Worm (Caenorhabditis elegans) whole organism, dauer: ENCODE data around the gene C31H2.4.

Experiments
- unc-62 ChIP-seq: sonication (generic microtip); optimal IDR thresholded peaks from 2 replicates; lab custom pipeline; 2017; ENCODE audit warnings: missing biosample characterization, missing genetic modification reagents, missing genetic modification characterization

C31H2.4 gene

ce11 chrX:5159645-5160044 is at the start of gene C31H2.4:
Gene C31H2.4 (minus strand): TSS chrX:5159663.
- no peak for TF ChIP-seq unc-62 (GFP tag; lab: Kevin White, UChicago)

ce11 chrX:5208831-5209230 is 49.4 kb upstream of the C31H2.4 start:
- no peak for TF ChIP-seq unc-62 (GFP tag; lab: Kevin White, UChicago)

ce11 chrX:5208326-5208725 is 48.9 kb upstream of the C31H2.4 start:
- TF ChIP-seq unc-62 (GFP tag; lab: Kevin White, UChicago) = no peak

- TF ChIP-seq unc-62 (GFP tag; lab: Kevin White, UChicago) = no peak
Observed at ce11 chrX:5207819-5208218, 48.4 kb upstream of the C31H2.4 start.

DNA sequence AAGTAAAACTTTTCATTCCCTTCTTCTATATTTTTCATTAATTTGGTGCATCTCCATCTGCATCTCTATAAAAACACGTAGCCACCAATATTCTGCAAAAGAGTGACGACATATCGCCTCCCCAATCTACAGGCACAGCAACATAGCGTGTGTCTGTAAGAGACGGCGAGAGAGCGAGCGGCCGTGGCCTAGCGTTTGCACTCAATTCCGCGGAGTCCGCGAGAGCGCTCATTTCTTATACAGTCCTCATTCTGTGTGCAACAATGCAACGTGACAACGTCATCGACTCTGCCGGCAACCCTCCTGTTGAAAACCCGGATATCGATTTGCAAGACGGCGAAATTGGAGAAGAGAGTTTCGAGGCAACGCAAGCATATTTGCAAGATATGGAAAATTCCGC is 46.1 kb upstream of the C31H2.4 start, which contains the start of gene H28G03.2:
Gene H28G03.2, plus strand, starts transcription at position 200 of the 400 bp plus-strand sequence.
- TF ChIP-seq unc-62 (GFP tag; lab: Kevin White, UChicago) = no peak

DNA sequence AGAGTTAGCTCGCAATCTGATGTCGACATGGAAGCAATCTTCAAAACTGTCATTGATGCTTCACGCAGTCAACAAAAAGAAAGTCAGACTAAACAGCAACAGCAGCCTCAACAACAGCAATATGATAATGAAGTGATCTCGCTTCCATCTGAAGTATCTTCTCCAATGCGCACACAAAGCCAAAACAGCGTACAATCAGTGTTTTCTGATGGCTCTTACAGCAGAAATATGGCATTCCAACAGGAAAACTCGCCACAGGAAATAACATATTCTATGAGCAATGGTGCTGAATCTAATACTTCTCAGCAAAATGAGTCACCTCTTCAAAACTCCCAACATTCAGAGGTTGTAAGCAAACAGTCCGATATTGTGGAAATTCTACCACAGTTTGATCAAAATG is 43.5 kb upstream of the C31H2.4 start:
- no peak for TF ChIP-seq unc-62 (GFP tag; lab: Kevin White, UChicago)

DNA sequence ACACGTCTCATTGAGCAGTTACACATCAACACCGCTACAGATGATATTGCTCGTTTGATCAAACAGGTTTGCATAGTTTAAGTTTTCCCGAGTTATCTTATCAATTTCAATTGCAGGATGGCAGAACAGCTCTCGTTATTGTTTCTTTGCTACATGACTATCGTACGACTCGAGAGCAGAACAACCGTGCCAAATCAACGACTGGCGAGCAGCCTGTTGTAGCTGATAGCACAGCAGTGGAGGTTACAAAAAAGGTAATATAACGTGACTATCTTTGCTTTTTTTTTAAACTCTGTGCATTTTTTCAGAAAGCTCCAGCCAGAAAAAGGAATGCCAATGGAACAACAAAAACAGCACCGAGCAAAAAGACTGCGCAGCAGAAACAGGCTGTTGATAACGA is 42.9 kb upstream of the C31H2.4 start:
- TF ChIP-seq unc-62 (GFP tag; lab: Kevin White, UChicago) = no peak

DNA sequence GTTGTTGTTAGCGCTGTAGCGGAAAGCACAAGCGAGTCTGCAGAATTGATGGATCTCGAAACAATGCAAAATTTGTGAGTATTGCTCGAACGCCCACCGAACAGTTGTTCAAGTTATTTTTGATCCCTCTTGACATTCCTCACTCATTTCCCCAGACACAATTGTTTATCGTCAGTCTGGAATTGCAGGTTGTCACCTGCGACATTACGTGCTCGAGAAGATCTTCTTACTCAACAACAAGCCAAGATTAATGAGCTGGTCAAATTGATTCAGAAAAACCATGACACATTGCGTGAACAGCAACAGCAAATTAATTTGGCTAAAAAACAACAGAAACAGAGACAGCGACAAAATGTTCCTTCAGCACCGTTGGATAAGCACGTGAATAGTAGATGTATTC is 42.4 kb upstream of the C31H2.4 start:
- no peak for TF ChIP-seq unc-62 (GFP tag; lab: Kevin White, UChicago)

DNA sequence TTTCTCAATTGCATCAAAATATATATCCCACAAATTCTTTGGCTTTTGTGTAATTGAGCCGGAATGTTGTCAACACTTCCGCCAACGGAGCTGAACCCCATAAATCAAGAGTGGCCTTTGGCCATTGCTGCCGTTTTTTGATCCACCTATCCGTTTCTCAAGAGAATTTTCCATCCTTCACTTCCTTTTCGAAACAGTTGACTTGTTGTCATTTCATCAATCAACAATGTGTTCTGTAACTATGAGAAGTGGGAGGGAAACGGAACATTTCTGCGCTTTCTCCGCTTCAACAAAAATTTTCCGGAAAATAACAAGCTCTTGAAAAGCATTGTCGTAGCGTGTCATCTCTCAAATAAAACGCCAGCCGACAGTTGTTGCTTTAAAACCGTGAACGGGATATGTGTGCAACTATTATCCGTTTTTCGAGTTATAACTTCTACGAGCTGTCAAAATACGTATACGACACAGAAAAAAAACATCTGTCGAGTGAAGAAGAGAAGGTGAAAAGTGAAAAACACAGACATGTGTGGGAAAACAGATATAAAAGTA is 40.4 kb upstream of the C31H2.4 start:
- no peak for TF ChIP-seq unc-62 (GFP tag; lab: Kevin White, UChicago)

DNA sequence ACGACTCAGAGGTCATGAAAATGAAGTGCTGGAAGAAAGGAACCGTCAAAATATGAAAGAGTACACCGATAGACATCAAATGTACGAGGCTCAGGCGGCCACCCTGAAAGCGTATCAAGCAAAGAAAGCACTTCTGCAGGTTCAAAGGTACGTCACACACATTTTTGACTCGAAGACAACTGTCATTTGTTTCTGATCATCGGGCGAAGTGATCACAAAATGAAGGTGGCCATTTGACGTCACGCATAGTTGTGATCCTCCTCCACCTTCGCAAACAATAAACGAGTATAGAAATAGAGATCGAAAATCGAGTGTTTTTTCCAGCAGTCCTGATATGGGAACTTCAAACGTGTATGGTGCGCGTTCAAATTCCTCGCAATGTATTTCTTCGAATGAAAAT is 39.8 kb upstream of the C31H2.4 start:
- no peak for TF ChIP-seq unc-62 (GFP tag; lab: Kevin White, UChicago)

ce11 chrX:5197440-5197839 is 38.0 kb upstream of the C31H2.4 start:
- TF ChIP-seq unc-62 (GFP tag; lab: Kevin White, UChicago) = no peak

ce11 chrX:5195462-5196160 is 36.1 kb upstream of the C31H2.4 start, which contains the start of gene pqn-62:
Gene pqn-62 (plus strand): TSS chrX:5196110.
- TF ChIP-seq unc-62 (GFP tag; lab: Kevin White, UChicago) = no peak

DNA sequence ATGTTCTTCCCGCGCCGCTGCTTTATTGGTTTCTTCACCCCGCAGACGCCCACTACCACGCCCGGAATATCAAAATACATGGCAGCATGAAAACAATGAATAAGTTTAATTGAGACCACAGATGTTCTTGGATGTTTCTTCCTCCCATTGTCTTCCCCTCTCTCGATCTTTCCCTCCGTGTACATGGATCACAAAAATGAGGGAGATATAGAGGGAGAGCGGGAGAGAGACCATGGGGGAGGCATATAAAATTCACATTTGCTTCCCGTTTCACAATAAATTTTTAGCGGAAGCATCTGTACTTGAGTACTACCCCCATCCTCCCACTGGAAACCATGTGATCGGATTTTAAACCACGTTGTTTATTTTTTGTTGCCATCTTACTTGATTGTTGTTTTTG is 33.9 kb upstream of the C31H2.4 start:
- TF ChIP-seq unc-62 (GFP tag; lab: Kevin White, UChicago) = no peak

ce11 chrX:5190061-5190460 is 30.6 kb upstream of the C31H2.4 start:
- no peak for TF ChIP-seq unc-62 (GFP tag; lab: Kevin White, UChicago)

DNA sequence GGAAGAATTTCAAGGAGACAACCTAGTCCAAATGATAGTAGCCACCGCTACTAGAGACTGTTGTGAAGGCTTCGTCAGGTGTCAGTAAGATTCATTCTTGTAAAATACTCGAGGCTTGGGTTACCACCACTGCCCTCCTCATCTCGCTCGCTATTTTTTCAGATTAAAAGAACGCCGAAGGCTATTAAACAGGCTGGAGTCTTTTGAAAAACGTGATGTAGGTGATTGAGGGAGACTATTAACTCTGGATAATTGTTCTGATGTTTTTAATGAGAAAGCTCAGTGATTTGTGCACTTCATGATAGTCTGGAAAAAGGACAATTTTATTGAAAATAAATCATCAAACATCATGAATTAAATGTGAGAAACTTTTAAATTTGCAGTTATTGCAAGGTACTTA is 29.5 kb upstream of the C31H2.4 start, which contains the start of gene zig-6:
Gene zig-6, minus strand, starts transcription at position 101 of the 400 bp plus-strand sequence.
- TF ChIP-seq unc-62 (GFP tag; lab: Kevin White, UChicago) = no peak

DNA sequence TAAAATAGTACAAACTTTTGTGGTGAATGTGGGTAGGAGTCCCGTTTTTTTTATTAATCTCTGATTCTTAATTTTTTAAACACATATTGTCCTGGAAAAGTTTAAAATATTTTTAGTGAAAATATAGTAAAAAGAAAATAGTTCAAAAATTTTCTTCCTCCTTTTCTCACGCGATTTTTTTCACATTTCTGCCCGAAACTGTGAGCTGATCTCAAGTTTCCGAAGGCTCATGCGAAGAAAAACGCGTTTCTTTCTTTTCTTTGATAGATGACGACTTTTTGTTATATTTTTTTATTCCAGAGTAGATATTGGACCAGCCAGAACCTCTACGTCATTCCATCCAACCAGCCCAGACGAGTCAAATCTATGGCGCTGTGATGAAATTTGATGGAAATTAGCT is 24.5 kb upstream of the C31H2.4 start, which contains the start of gene T03G11.9:
Gene T03G11.9, plus strand, starts transcription at position 301 of the 400 bp plus-strand sequence.
- no peak for TF ChIP-seq unc-62 (GFP tag; lab: Kevin White, UChicago)

DNA sequence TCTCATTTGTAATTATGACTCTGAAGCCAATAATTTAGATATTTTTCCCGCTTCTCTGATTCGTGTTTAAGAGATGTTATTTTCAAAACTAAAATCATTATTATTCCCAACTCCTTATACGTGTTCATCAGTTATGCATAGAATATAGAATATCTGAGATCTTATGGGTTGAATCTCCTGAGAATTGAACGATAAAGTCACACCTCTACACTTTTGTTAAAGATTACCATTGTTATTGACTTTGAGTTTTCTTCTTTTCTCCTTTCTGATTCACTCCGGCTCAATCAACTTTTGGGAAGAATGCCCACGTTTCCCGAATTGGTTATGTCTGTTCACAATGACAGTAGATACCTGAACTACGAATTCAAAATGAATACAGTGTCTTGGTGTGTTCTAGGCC is 20.4 kb upstream of the C31H2.4 start, which contains the start of gene sru-48:
Gene sru-48, plus strand, starts transcription at position 301 of the 400 bp plus-strand sequence.
- no peak for TF ChIP-seq unc-62 (GFP tag; lab: Kevin White, UChicago)
